Fruit fly (Drosophila melanogaster): ENCODE results near the gene stai.

The stai gene

DNA sequence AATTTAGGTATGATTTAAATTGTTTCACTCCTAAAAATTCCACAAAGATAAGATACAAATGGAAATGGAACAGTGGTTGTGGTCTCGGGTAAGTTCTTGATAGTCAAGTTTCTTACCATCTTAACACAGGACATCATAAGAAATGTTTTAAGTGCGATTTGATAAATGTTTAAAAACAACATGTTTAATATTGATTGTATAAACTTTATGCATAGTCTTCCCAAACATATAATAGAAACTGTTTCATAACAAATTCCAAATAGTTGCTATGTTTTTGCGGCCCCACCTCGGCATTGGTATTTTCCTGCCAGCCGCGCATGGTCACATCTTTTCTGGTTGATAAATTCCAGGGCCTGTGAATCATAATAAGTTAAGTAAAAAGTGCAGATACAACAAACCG is 24.6 kb downstream of the stai start, which contains the start of gene Arpc4 (continued):
- TF ChIP-seq twi (tag; optimal IDR thresholded peaks at IDR 0.05): no peak
- TF ChIP-seq CG17359 (tag; optimal IDR thresholded peaks at IDR 0.05): peak; percentile 5
- TF ChIP-seq CG16863 (GFP tag; optimal IDR thresholded peaks at IDR 0.05): peak; percentile 15
- TF ChIP-seq mirr (GFP tag; optimal IDR thresholded peaks at IDR 0.05): no peak
- TF ChIP-seq ewg (GFP tag; optimal IDR thresholded peaks at IDR 0.05): peak; percentile 43
- TF ChIP-seq CG6254 (GFP tag; optimal IDR thresholded peaks at IDR 0.05): no peak
- TF ChIP-seq esg (GFP tag; conservative IDR thresholded peaks at IDR 0.05): peak; percentile 36; the same call in 1 of the 2 replicates
- peak; percentile 23 for TF ChIP-seq chn (GFP tag; optimal IDR thresholded peaks at IDR 0.05)
- peak; percentile 51 for TF ChIP-seq pum (GFP tag; optimal IDR thresholded peaks at IDR 0.05)
- TF ChIP-seq CG15514 (GFP tag; optimal IDR thresholded peaks at IDR 0.05): peak; percentile 69
- peak; percentile 10 for TF ChIP-seq p53 (GFP tag; optimal IDR thresholded peaks at IDR 0.05)
- no peak for TF ChIP-seq Sox102F (GFP tag; optimal IDR thresholded peaks at IDR 0.05)
- TF ChIP-seq wor (GFP tag; IDR thresholded peaks at IDR 0.05): 0 out of 2 replicates have a peak, but pooled peaks have one; percentile 21
- TF ChIP-seq Fer3 (tag; optimal IDR thresholded peaks at IDR 0.05): peak; percentile 56
- peak; percentile 67 for TF ChIP-seq Xrp1 (GFP tag; IDR thresholded peaks at IDR 0.05)
- TF ChIP-seq Rx (GFP tag; IDR thresholded peaks at IDR 0.05): 0 out of 2 replicates have a peak, but pooled peaks have one; percentile 30
- TF ChIP-seq CG18619 (GFP tag; optimal IDR thresholded peaks at IDR 0.05): peak; percentile 25
- TF ChIP-seq CG10209 (GFP tag; optimal IDR thresholded peaks at IDR 0.05): peak; percentile 48
- TF ChIP-seq CG4820 (GFP tag; optimal IDR thresholded peaks at IDR 0.05): peak; percentile 22
- no peak for TF ChIP-seq Fer1 (GFP tag; optimal IDR thresholded peaks at IDR 0.05)
- peak; percentile 21 for TF ChIP-seq CrebB (tag; optimal IDR thresholded peaks at IDR 0.05)
- no peak for TF ChIP-seq CG2712 (tag; optimal IDR thresholded peaks at IDR 0.05)
- TF ChIP-seq Xbp1 (GFP tag; optimal IDR thresholded peaks at IDR 0.05): peak; percentile 62
- peak; percentile 72 for TF ChIP-seq Oaz (GFP tag; IDR thresholded peaks at IDR 0.05)
- TF ChIP-seq Aef1 (GFP tag; IDR thresholded peaks at IDR 0.05): peak; percentile 73
- TF ChIP-seq CG14014 (GFP tag; IDR thresholded peaks at IDR 0.05): 0 out of 2 replicates have a peak, but pooled peaks have one; percentile 52
- TF ChIP-seq tup (GFP tag; optimal IDR thresholded peaks at IDR 0.05): no peak
- TF ChIP-seq CG7271 (tag; optimal IDR thresholded peaks at IDR 0.05): peak; percentile 23
- TF ChIP-seq CG13424 (tag; optimal IDR thresholded peaks at IDR 0.05): peak; percentile 61
- peak; percentile 24 for TF ChIP-seq maf-S (GFP tag; optimal IDR thresholded peaks at IDR 0.05)
- no peak for TF ChIP-seq Hand (GFP tag; optimal IDR thresholded peaks at IDR 0.05)
- no peak; the same call in 1 of the 3 replicates for TF ChIP-seq CG17361 (GFP tag; IDR thresholded peaks at IDR 0.05)
- peak; percentile 27 for TF ChIP-seq CG15601 (tag; optimal IDR thresholded peaks at IDR 0.05)
- no peak for TF ChIP-seq gcm2 (GFP tag; optimal IDR thresholded peaks at IDR 0.05)
- peak; percentile 22 for TF ChIP-seq CG12104 (GFP tag; optimal IDR thresholded peaks at IDR 0.05)
- peak; percentile 39; the same call in 1 of the 2 replicates for TF ChIP-seq CG14667 (GFP tag; IDR thresholded peaks at IDR 0.05)
- peak; percentile 34 for TF ChIP-seq Antp (GFP tag; optimal IDR thresholded peaks at IDR 0.05)
- peak; percentile 79 for TF ChIP-seq phol (tag; optimal IDR thresholded peaks at IDR 0.05)
- peak; percentile 61 for TF ChIP-seq HLH54F (GFP tag; optimal IDR thresholded peaks at IDR 0.05)
- peak; percentile 60 for TF ChIP-seq Dek (tag; optimal IDR thresholded peaks at IDR 0.05)
- TF ChIP-seq Myb (GFP tag; optimal IDR thresholded peaks at IDR 0.05): peak; percentile 60
- peak; percentile 63 for TF ChIP-seq CG10267 (tag; optimal IDR thresholded peaks at IDR 0.05)
- no peak for TF ChIP-seq kah (GFP tag; optimal IDR thresholded peaks at IDR 0.05)
- TF ChIP-seq HmgZ (tag; optimal IDR thresholded peaks at IDR 0.05): peak; percentile 52
- TF ChIP-seq CkIIα-i1 (GFP tag; IDR thresholded peaks at IDR 0.05): no peak
- peak; percentile 50 for TF ChIP-seq CG10979 (tag; optimal IDR thresholded peaks at IDR 0.05)
- TF ChIP-seq sens (GFP tag): peak; percentile 82
- TF ChIP-seq gce (GFP tag; IDR thresholded peaks at IDR 0.05): peak; percentile 34; the same call in 1 of the 3 replicates
- TF ChIP-seq vfl (GFP tag; optimal IDR thresholded peaks at IDR 0.05): peak; percentile 5
- TF ChIP-seq CG12299 (tag; optimal IDR thresholded peaks at IDR 0.05): peak; percentile 6

All from whole organism, embryonic.